Worm (Caenorhabditis elegans): ENCODE data around the gene nucl-1.

Gene nucl-1

DNA sequence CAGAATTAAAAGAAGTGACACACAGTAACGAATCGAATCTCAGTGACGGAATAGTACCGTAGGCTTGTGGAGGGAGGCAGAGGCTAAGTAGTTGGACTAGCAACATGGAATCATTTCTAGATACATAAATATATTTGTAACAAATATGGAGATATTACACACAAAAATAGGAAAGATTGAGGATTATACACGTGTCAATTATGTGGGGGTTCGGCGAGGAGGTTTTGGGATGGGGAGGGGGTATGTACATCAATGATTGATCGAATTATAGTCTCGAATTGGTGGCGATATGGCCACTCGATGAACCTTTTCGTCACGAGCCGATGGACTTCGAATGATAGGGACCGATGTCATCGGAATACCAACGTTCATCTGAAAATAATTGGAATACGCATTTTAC lies 18.1 kb upstream of the nucl-1 start:
- TF ChIP-seq repo-1 (tag; optimal IDR thresholded peaks at IDR 0.05) (peak; percentile 59), him-1 (tag; optimal IDR thresholded peaks at IDR 0.05) (no peak)

DNA sequence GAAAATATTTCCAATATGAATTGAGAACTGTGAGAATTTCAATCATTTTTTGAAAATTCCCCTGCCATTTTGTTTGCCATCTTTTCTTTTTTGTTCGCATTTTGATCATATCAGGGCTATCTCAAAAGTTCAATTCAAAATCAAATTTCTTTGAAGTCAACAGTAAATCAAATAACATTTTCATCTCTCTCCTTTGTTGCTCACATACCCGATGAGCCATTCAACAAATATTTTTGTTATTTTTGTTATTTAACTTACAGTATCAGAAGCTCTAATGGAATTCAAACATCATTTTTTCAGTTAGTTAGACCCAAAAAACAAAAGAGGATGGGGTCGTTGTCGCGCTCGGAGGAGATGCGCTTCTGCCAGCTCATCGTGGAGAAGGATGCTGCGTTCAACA lies 14.3 kb upstream of the nucl-1 start, which contains the start of gene vha-5:
Gene vha-5 (plus strand): TSS at position 301 of the 400 bp plus-strand sequence.
- TF ChIP-seq let-526 (GFP tag; IDR thresholded peaks at IDR 0.05) (no peak), madf-8 (GFP tag; conservative IDR thresholded peaks at IDR 0.05) (no peak), T26A5.8 (tag; optimal IDR thresholded peaks at IDR 0.05) (no peak), madf-10 (tag; optimal IDR thresholded peaks at IDR 0.05) (no peak), B0019.2 (GFP tag; conservative IDR thresholded peaks at IDR 0.05) (no peak), B0261.1 (tag; optimal IDR thresholded peaks at IDR 0.05) (no peak), Y53G8AR.9 (GFP tag; conservative IDR thresholded peaks at IDR 0.05) (no peak), mxl-1 (tag; optimal IDR thresholded peaks at IDR 0.05) (no peak), nhr-179 (tag; optimal IDR thresholded peaks at IDR 0.05) (no peak), mel-28 (tag; optimal IDR thresholded peaks at IDR 0.05; ENCODE audit: borderline replicate concordance) (no peak), unc-130 (GFP tag; optimal IDR thresholded peaks at IDR 0.05) (no peak), snpc-1.3 (tag; optimal IDR thresholded peaks at IDR 0.05; ENCODE audit: insufficient read depth) (no peak), Y79H2A.3 (GFP tag; conservative IDR thresholded peaks at IDR 0.05) (no peak), D2030.7 (GFP tag; IDR thresholded peaks at IDR 0.05) (no peak)

- no peak for TF ChIP-seq ccch-3 (GFP tag; optimal IDR thresholded peaks at IDR 0.05)
- TF ChIP-seq lir-1 (GFP tag; conservative IDR thresholded peaks at IDR 0.05), result no peak
- no peak for TF ChIP-seq D2030.7 (GFP tag; IDR thresholded peaks at IDR 0.05)
- TF ChIP-seq xnd-1 (tag; optimal IDR thresholded peaks at IDR 0.05), result no peak
- TF ChIP-seq Y53G8AR.9 (GFP tag; conservative IDR thresholded peaks at IDR 0.05), result no peak
- no peak for TF ChIP-seq madf-6 (GFP tag; IDR thresholded peaks at IDR 0.05)
- TF ChIP-seq T26A5.8 (tag; optimal IDR thresholded peaks at IDR 0.05), result no peak
- no peak for TF ChIP-seq ztf-25 (GFP tag; IDR thresholded peaks at IDR 0.05)
- no peak for TF ChIP-seq rcor-1 (GFP tag; IDR thresholded peaks at IDR 0.05)
- no peak for TF ChIP-seq rec-8 (tag; optimal IDR thresholded peaks at IDR 0.05)
- no peak for TF ChIP-seq lin-35 (GFP tag; optimal IDR thresholded peaks at IDR 0.05)
- no peak for TF ChIP-seq madf-8 (GFP tag; conservative IDR thresholded peaks at IDR 0.05)
- TF ChIP-seq chd-7 (tag; optimal IDR thresholded peaks at IDR 0.05), result no peak
- TF ChIP-seq zfh-2 (GFP tag; conservative IDR thresholded peaks at IDR 0.05), result no peak
- TF ChIP-seq ceh-27 (GFP tag; optimal IDR thresholded peaks at IDR 0.05), result no peak
- no peak for TF ChIP-seq dox-1 (GFP tag; IDR thresholded peaks at IDR 0.05)
- TF ChIP-seq ztf-28 (GFP tag; IDR thresholded peaks at IDR 0.05), result no peak
- TF ChIP-seq ceh-91 (GFP tag; IDR thresholded peaks at IDR 0.05), result no peak
- TF ChIP-seq zim-3 (tag; optimal IDR thresholded peaks at IDR 0.05), result no peak
Measured at ce11 chrIV:8302648-8303161, 13.4 kb upstream of the nucl-1 start.

- TF ChIP-seq lin-26 (GFP tag; IDR thresholded peaks at IDR 0.05) (0 out of 2 replicates have a peak, but pooled peaks have one; percentile 21), F55B11.4 (tag; optimal IDR thresholded peaks at IDR 0.05; ENCODE audit: borderline replicate concordance, insufficient read depth) (no peak), lsy-27 (tag; optimal IDR thresholded peaks at IDR 0.05; ENCODE audit: borderline replicate concordance, insufficient read depth) (no peak), ekl-4 (GFP tag; IDR thresholded peaks at IDR 0.05) (peak; percentile 65), ztf-26 (tag; optimal IDR thresholded peaks at IDR 0.05) (peak; percentile 37), lin-40 (tag; optimal IDR thresholded peaks at IDR 0.05) (peak; percentile 13), hmg-1.2 (GFP tag; IDR thresholded peaks at IDR 0.05) (peak; percentile 31; the same call in 1 of the 2 replicates)
Measured at ce11 chrIV:8301925-8302324, 12.6 kb upstream of the nucl-1 start.

All from whole organism, young adult.